Worm (Caenorhabditis elegans) whole organism, L2 larva: ENCODE data around the gene lim-6.

Source experiments
- C34F6.9 ChIP-seq: fragments of 150-350 bp; optimal IDR thresholded peaks from 2 replicates; lab custom pipeline; 2014; ENCODE audit warnings: missing biosample characterization, missing genetic modification characterization
- F13H6.1 ChIP-seq: sonication (generic microtip); optimal IDR thresholded peaks from 2 replicates; lab custom pipeline; 2016; ENCODE audit warnings: missing genetic modification characterization, missing compliant biosample characterization
- Y55F3AM.14 ChIP-seq: fragments of 200-800 bp; sonication (Bioruptor generic); optimal IDR thresholded peaks from 2 replicates; lab custom pipeline; 2018; ENCODE audit warnings: mild to moderate bottlenecking, missing genetic modification characterization, missing compliant biosample characterization
- alr-1 ChIP-seq: fragments of 150-350 bp; optimal IDR thresholded peaks from 2 replicates; lab custom pipeline; 2014; ENCODE audit warnings: missing biosample characterization, missing genetic modification characterization
- aly-2 ChIP-seq: fragments of 150-350 bp; optimal IDR thresholded peaks from 2 replicates; lab custom pipeline; 2014; ENCODE audit warnings: missing biosample characterization, missing genetic modification characterization
- ama-1 ChIP-seq: fragments of 150-350 bp; optimal IDR thresholded peaks from 2 replicates; lab custom pipeline; 2018; ENCODE audit warnings: inconsistent platforms
- blmp-1 ChIP-seq: sonication (generic microtip); optimal IDR thresholded peaks from 2 replicates; lab custom pipeline; 2017; ENCODE audit warnings: missing genetic modification characterization, mild to moderate bottlenecking, missing compliant biosample characterization, antibody characterized with exemption, moderate library complexity; ENCODE audit not compliant: insufficient read depth
- ceh-16 ChIP-seq: fragments of 150-350 bp; optimal IDR thresholded peaks from 2 replicates; lab custom pipeline; 2014; ENCODE audit warnings: missing biosample characterization, missing genetic modification characterization
- ceh-82 ChIP-seq: fragments of 150-350 bp; optimal IDR thresholded peaks from 2 replicates; lab custom pipeline; 2014; ENCODE audit warnings: missing biosample characterization, missing genetic modification characterization
- crh-2 ChIP-seq: sonication (generic microtip); optimal IDR thresholded peaks from 2 replicates; lab custom pipeline; 2017; ENCODE audit warnings: missing biosample characterization, missing genetic modification characterization
- elt-3 ChIP-seq: sonication (generic microtip); optimal IDR thresholded peaks from 2 replicates; lab custom pipeline; 2017; ENCODE audit warnings: missing biosample characterization, missing genetic modification characterization
- gmeb-1 ChIP-seq: fragments of 150-350 bp; optimal IDR thresholded peaks from 2 replicates; lab custom pipeline; 2014; ENCODE audit warnings: missing biosample characterization, missing genetic modification characterization
- lin-11 ChIP-seq: fragments of 150-350 bp; sonication (generic microtip); optimal IDR thresholded peaks from 2 replicates; lab custom pipeline; 2014; ENCODE audit warnings: missing biosample characterization, missing genetic modification characterization, inconsistent platforms, mixed read lengths
- lin-13 ChIP-seq: fragments of 150-350 bp; optimal IDR thresholded peaks from 2 replicates; lab custom pipeline; 2014; ENCODE audit warnings: missing biosample characterization, missing genetic modification reagents, missing genetic modification characterization
- lin-39 ChIP-seq: fragments of 150-350 bp; optimal IDR thresholded peaks from 2 replicates; lab custom pipeline; 2014; ENCODE audit warnings: missing biosample characterization, missing genetic modification reagents, missing genetic modification characterization
- lsy-2 ChIP-seq, 2 experiments: fragments of 150-350 bp in 1 of 2; sonication (generic microtip) in 1 of 2; optimal IDR thresholded peaks; 2 replicates each; lab custom pipeline; 2014 to 2017; ENCODE audit warnings: missing biosample characterization in 2 of 2, missing genetic modification characterization in 2 of 2
- mab-5 ChIP-seq: fragments of 150-350 bp; optimal IDR thresholded peaks from 2 replicates; lab custom pipeline; 2014; ENCODE audit warnings: missing biosample characterization, missing genetic modification characterization
- mbf-1 ChIP-seq: sonication (generic microtip); optimal IDR thresholded peaks from 2 replicates; lab custom pipeline; 2017; ENCODE audit warnings: missing biosample characterization, missing genetic modification characterization
- mdl-1 ChIP-seq, 2 experiments: fragments of 150-350 bp in 1 of 2; sonication (generic microtip) in 1 of 2; optimal IDR thresholded peaks; 2 replicates each; lab custom pipeline; 2017; ENCODE audit warnings: missing biosample characterization in 2 of 2, missing genetic modification characterization in 2 of 2
- nhr-10 ChIP-seq: sonication (generic microtip); optimal IDR thresholded peaks from 2 replicates; lab custom pipeline; 2017; ENCODE audit warnings: missing biosample characterization, missing genetic modification characterization
- nhr-11 ChIP-seq: fragments of 150-350 bp; optimal IDR thresholded peaks from 2 replicates; lab custom pipeline; 2014; ENCODE audit warnings: missing biosample characterization, missing genetic modification characterization
- nhr-129 ChIP-seq: fragments of 150-350 bp; optimal IDR thresholded peaks from 2 replicates; lab custom pipeline; 2014; ENCODE audit warnings: missing biosample characterization, missing genetic modification characterization
- nhr-21 ChIP-seq: fragments of 150-350 bp; optimal IDR thresholded peaks from 2 replicates; lab custom pipeline; 2014; ENCODE audit warnings: missing biosample characterization, missing genetic modification characterization
- nhr-237 ChIP-seq: fragments of 150-350 bp; optimal IDR thresholded peaks from 2 replicates; lab custom pipeline; 2014; ENCODE audit warnings: missing biosample characterization, missing genetic modification characterization
- nhr-25 ChIP-seq: fragments of 150-350 bp; sonication (generic microtip); optimal IDR thresholded peaks from 3 replicates; lab custom pipeline; 2014; ENCODE audit warnings: missing biosample characterization, missing genetic modification characterization
- nhr-6 ChIP-seq: fragments of 150-350 bp; optimal IDR thresholded peaks from 2 replicates; lab custom pipeline; 2014; ENCODE audit warnings: missing biosample characterization, missing genetic modification characterization
- nhr-77 ChIP-seq: fragments of 150-350 bp; optimal IDR thresholded peaks from 2 replicates; lab custom pipeline; 2014; ENCODE audit warnings: missing biosample characterization, missing genetic modification characterization
- peb-1 ChIP-seq: fragments of 150-350 bp; optimal IDR thresholded peaks from 2 replicates; lab custom pipeline; 2014; ENCODE audit warnings: missing biosample characterization, missing genetic modification characterization
- sem-4 ChIP-seq: fragments of 150-350 bp; optimal IDR thresholded peaks from 2 replicates; lab custom pipeline; 2014; ENCODE audit warnings: missing biosample characterization, missing genetic modification reagents, missing genetic modification characterization
- skn-1 ChIP-seq: sonication (generic microtip); optimal IDR thresholded peaks from 2 replicates; lab custom pipeline; 2017; ENCODE audit warnings: missing biosample characterization, missing genetic modification characterization
- sma-3 ChIP-seq: sonication (generic microtip); optimal IDR thresholded peaks from 2 replicates; lab custom pipeline; 2016; ENCODE audit warnings: missing genetic modification reagents, missing genetic modification characterization, missing compliant biosample characterization
- sma-9 ChIP-seq, 2 experiments: fragments of 150-350 bp in 1 of 2; sonication (generic microtip) in 1 of 2; optimal IDR thresholded peaks; 2 replicates each; lab custom pipeline; 2014 to 2016; ENCODE audit warnings: missing genetic modification characterization in 2 of 2, mild to moderate bottlenecking in 1 of 2, missing biosample characterization in 1 of 2, missing compliant biosample characterization in 1 of 2, missing genetic modification reagents in 1 of 2, moderate library complexity in 1 of 2
- snpc-4 ChIP-seq: fragments of 150-350 bp; optimal IDR thresholded peaks from 2 replicates; lab custom pipeline; 2014; ENCODE audit warnings: missing biosample characterization, missing genetic modification characterization
- unc-39 ChIP-seq: fragments of 150-350 bp; optimal IDR thresholded peaks from 2 replicates; lab custom pipeline; 2014; ENCODE audit warnings: missing biosample characterization, missing genetic modification characterization
- unc-55 ChIP-seq: fragments of 150-350 bp; sonication (generic microtip); optimal IDR thresholded peaks from 3 replicates; lab custom pipeline; 2014; ENCODE audit warnings: missing biosample characterization, missing genetic modification reagents, missing genetic modification characterization
- unc-62 ChIP-seq: fragments of 150-350 bp; optimal IDR thresholded peaks from 2 replicates; lab custom pipeline; 2014; ENCODE audit warnings: missing biosample characterization, missing genetic modification reagents, missing genetic modification characterization
- zag-1 ChIP-seq: fragments of 150-350 bp; optimal IDR thresholded peaks from 2 replicates; lab custom pipeline; 2014; ENCODE audit warnings: missing biosample characterization, missing genetic modification characterization
- ztf-4 ChIP-seq: fragments of 150-350 bp; optimal IDR thresholded peaks from 2 replicates; lab custom pipeline; 2014; ENCODE audit warnings: missing biosample characterization, missing genetic modification characterization

lim-6 gene

DNA sequence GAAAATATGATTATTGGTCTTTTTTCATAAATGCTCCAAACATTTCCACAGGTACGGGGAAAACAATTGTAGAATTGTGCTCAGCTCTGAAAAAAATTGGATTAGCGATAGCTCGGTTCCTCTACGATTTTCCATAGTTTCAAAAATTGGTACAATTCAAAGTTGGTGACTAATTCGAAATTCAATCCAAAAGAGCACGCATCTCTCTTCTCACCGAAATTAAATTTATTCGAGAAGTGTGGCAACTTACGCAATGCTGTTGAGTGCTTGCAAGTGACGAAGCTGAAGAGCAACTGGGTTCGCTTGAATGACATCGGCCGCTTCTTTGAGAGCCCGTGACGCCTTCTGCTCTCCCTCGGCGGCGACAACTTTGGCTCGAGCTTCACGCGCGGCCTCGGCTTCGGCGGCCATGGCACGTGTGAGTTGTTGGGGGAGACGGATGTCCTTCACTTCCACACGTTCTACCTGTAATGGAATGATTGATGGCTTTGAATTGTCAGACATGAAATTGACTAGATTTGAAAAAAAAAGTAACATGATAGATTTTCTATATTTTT lies 14.4 kb upstream of the lim-6 start:
- no peak for TF ChIP-seq elt-3 (tag; lab: Kevin White, UChicago)
- no peak for TF ChIP-seq lin-11 (tag; lab: Kevin White, UChicago)
- no peak for TF ChIP-seq ama-1 (lab: Kevin White, UChicago)
- no peak for TF ChIP-seq nhr-25 (tag; lab: Kevin White, UChicago)
- no peak for TF ChIP-seq C34F6.9 (tag; lab: Kevin White, UChicago)
- TF ChIP-seq ceh-82, result no peak
- no peak for TF ChIP-seq nhr-10
- no peak for TF ChIP-seq unc-55 (GFP tag; lab: Kevin White, UChicago)
- no peak for TF ChIP-seq ceh-16 (tag; lab: Kevin White, UChicago)
- no peak for TF ChIP-seq lin-39
- no peak for TF ChIP-seq gmeb-1
- no peak for TF ChIP-seq nhr-237
- TF ChIP-seq lin-13, result no peak
- TF ChIP-seq unc-62 (GFP tag; lab: Kevin White, UChicago), result no peak
- no peak for TF ChIP-seq skn-1
- no peak for TF ChIP-seq nhr-21

DNA sequence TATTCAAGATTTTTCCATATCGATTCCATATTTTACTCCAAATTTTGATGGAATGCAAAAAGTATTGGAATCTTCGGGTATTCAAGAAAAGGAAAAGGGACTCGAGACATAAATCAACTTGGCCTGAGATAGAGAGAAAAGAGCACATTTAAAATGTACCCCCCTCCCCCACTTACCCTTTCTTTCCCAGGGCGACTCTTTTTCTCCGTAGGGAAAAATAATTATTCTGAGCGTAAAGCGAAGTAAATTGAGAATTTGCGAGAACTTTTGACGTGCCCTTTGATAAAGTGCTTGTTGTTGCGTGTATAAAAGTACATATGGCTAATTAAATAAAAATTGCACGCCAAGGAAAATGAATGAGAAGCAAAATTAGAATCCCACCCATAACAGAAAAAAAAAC lies 11.5 kb upstream of the lim-6 start:
- TF ChIP-seq mab-5 (tag; lab: Kevin White, UChicago) (peak; percentile 79), F13H6.1 (tag; lab: Kevin White, UChicago) (no peak)

DNA sequence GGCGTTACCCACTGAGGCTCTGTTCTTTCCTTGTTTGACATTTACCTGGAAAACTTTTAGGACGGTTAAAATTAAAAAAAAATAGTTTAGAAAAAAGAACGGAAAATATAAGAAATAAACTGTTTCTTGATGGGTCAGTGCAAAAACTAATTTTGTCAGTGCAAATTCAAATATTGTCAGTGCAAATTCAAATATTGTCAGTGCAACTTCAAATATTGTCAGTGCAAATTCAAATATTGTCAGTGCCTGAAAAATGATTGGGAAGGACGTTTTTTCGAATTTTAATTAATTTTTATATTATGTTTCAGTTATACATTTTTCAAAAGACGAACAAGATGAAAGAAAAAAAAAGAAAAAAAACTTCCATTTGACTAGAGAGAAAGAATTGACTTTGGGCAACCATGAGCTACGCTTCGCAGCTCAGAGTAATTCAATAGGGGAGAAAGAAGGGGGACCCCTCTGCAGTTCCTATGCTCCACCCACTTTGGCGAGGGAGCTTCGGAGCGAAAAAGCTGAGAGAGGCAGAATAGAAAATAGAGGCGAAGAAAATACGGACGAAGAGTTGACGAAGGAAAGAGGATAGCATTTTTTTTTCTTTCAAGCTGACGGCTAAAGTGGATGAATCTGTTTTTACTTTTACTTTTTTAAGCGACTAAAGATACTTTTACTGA lies 9.7 kb upstream of the lim-6 start, which contains the start of gene unc-1:
TSS of gene unc-1 (minus strand) at position 51 of the 671 bp plus-strand sequence.
- no peak for TF ChIP-seq peb-1
- TF ChIP-seq unc-39 (tag; lab: Kevin White, UChicago), result no peak
- no peak for TF ChIP-seq ceh-16 (tag; lab: Kevin White, UChicago)
- TF ChIP-seq mdl-1 (tag; optimal IDR thresholded peaks at IDR 0.05; lab: Kevin White, UChicago), result peak in 1 of 2 experiments; percentile 3
- TF ChIP-seq F13H6.1 (tag; lab: Kevin White, UChicago), result peak; percentile 53
- TF ChIP-seq nhr-21, result no peak
- no peak for TF ChIP-seq nhr-77 (tag; lab: Kevin White, UChicago)
- no peak for TF ChIP-seq nhr-6 (tag; lab: Kevin White, UChicago)
- TF ChIP-seq nhr-10, result no peak
- no peak for TF ChIP-seq blmp-1 (tag; lab: Kevin White, UChicago)
- no peak for TF ChIP-seq alr-1 (tag; lab: Kevin White, UChicago)
- TF ChIP-seq nhr-129 (tag; lab: Kevin White, UChicago), result peak; percentile 23
- TF ChIP-seq C34F6.9 (tag; lab: Kevin White, UChicago), result peak; percentile 34
- peak in 1 of 2 experiments; percentile 43 for TF ChIP-seq lsy-2 (tag; optimal IDR thresholded peaks at IDR 0.05; lab: Kevin White, UChicago)
- no peak for TF ChIP-seq nhr-25 (tag; lab: Kevin White, UChicago)
- TF ChIP-seq sem-4 (tag; lab: Kevin White, UChicago), result peak; percentile 63
- TF ChIP-seq lin-39, result no peak
- TF ChIP-seq gmeb-1, result no peak
- peak; percentile 76 for TF ChIP-seq zag-1 (tag; lab: Kevin White, UChicago)
- TF ChIP-seq lin-13, result no peak
- no peak for TF ChIP-seq ceh-82
- no peak for TF ChIP-seq lin-11 (tag; lab: Kevin White, UChicago)
- TF ChIP-seq mbf-1 (tag; lab: Kevin White, UChicago), result no peak
- no peak for TF ChIP-seq aly-2 (tag; lab: Kevin White, UChicago)
- TF ChIP-seq nhr-11, result no peak
- TF ChIP-seq sma-3 (GFP tag; lab: Kevin White, UChicago), result no peak
- TF ChIP-seq unc-55 (GFP tag; lab: Kevin White, UChicago), result peak; percentile 22

DNA sequence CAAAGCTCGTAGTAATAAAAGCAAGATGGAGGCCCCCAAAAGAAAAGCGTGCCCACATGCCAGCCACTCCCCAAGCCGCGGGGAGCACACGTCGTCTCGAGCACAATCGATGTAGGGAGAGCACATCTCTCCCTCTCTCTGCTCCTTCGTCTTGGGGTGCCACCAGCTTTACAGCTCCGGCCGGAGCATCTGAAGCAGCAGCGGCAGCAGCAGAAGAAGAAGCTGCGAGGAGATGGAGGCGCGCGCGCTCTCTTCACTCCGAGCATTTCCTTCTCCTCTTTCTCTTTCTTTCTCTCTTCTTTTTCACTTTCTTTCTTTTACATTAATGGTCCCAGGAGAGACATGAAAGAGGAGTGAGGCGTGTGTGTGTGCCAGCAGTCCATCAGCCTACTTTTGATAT lies 8.2 kb upstream of the lim-6 start:
- TF ChIP-seq mdl-1 (tag; optimal IDR thresholded peaks at IDR 0.05; lab: Kevin White, UChicago) (peak in 1 of 2 experiments; percentile 62), unc-55 (GFP tag; lab: Kevin White, UChicago) (peak; percentile 83), Y55F3AM.14 (peak; percentile 23), ama-1 (lab: Kevin White, UChicago) (no peak), elt-3 (tag; lab: Kevin White, UChicago) (no peak), zag-1 (tag; lab: Kevin White, UChicago) (peak; percentile 76), ceh-16 (tag; lab: Kevin White, UChicago) (no peak), nhr-129 (tag; lab: Kevin White, UChicago) (peak; percentile 61), F13H6.1 (tag; lab: Kevin White, UChicago) (peak; percentile 78), mab-5 (tag; lab: Kevin White, UChicago) (peak; percentile 59), sem-4 (tag; lab: Kevin White, UChicago) (peak; percentile 6), snpc-4 (tag; lab: Kevin White, UChicago) (peak; percentile 31), lsy-2 (tag; optimal IDR thresholded peaks at IDR 0.05; lab: Kevin White, UChicago) (peak; percentile 9 to 56), C34F6.9 (tag; lab: Kevin White, UChicago) (peak; percentile 67), ceh-82 (no peak), crh-2 (tag; lab: Kevin White, UChicago) (peak; percentile 38), lin-13 (peak; percentile 15), ztf-4 (tag; lab: Kevin White, UChicago) (no peak), sma-9 (GFP tag; optimal IDR thresholded peaks at IDR 0.05; lab: Kevin White, UChicago) (peak; percentile 38), sma-9 (tag; optimal IDR thresholded peaks at IDR 0.05; lab: Kevin White, UChicago) (no peak), lin-11 (tag; lab: Kevin White, UChicago) (peak; percentile 11), peb-1 (no peak)
